Worm (Caenorhabditis elegans): Measurements from ENCODE around the gene srh-190.
A peak's percentile ranks its signal among the peaks of the same experiment; 100 is the strongest.

Gene srh-190

ce11 chrV:3902458-3903157 lies at the start of gene srh-190, which contains the start of gene str-229:
Gene srh-190, plus strand, starts transcription at chrV:3903107.
Gene str-229, minus strand, starts transcription at chrV:3902558.
- no peak for TF ChIP-seq zfp-3 (GFP tag; conservative IDR thresholded peaks at IDR 0.05)
- no peak for TF ChIP-seq ZK337.2 (GFP tag; IDR thresholded peaks at IDR 0.05)
- no peak for TF ChIP-seq ceh-82 (tag; optimal IDR thresholded peaks at IDR 0.05)
- no peak for TF ChIP-seq F26F4.8 (GFP tag; conservative IDR thresholded peaks at IDR 0.05)
- TF ChIP-seq lin-38 (GFP tag; IDR thresholded peaks at IDR 0.05) = no peak
- no peak for TF ChIP-seq rbr-2 (tag; optimal IDR thresholded peaks at IDR 0.05)

- TF ChIP-seq lir-3 (tag; optimal IDR thresholded peaks at IDR 0.05) (no peak), mdl-1 (tag; optimal IDR thresholded peaks at IDR 0.05) (no peak), aha-1 (tag) (no peak), lin-38 (GFP tag; IDR thresholded peaks at IDR 0.05) (no peak)
These were observed 48.1 kb upstream of the srh-190 start, which contains the start of gene nhr-186 for ce11 chrV:3854847-3855246. Gene nhr-186, minus strand, starts transcription at chrV:3854947.

DNA sequence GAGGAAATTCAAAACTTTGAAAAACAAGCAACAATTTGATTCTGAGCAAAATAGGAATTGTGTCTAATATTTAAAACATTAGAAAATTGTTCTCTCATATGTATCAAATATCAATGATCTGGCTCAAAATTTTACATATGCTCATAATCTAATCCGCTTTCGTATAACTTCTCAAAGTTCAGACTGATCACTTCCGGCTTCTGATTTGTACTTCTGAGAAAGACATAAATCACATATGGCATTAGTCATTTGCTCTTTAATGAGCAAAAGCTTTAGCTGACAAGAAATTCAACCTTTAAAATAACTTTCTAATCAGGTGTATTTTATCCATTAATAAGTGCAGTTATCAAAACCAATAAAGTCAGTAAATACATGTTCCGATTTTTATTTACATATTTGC lies 47.0 kb upstream of the srh-190 start:
- TF ChIP-seq tag-97 (GFP tag; IDR thresholded peaks at IDR 0.05) (no peak), nhr-11 (tag; optimal IDR thresholded peaks at IDR 0.05) (peak; percentile 8)

ce11 chrV:3857778-3858177 lies 45.1 kb upstream of the srh-190 start, which contains the start of gene nhr-188:
Gene nhr-188, minus strand, starts transcription at chrV:3857861.
- TF ChIP-seq skn-1 (tag; optimal IDR thresholded peaks at IDR 0.05) (no peak), daf-8 (GFP tag; IDR thresholded peaks at IDR 0.05) (no peak), lim-7 (GFP tag; IDR thresholded peaks at IDR 0.05) (no peak), php-3 (GFP tag; IDR thresholded peaks at IDR 0.05) (no peak), tag-97 (GFP tag; IDR thresholded peaks at IDR 0.05) (no peak), unc-62 (GFP tag; optimal IDR thresholded peaks at IDR 0.05 in 1 of 2) (no peak), unc-62 (tag; optimal IDR thresholded peaks at IDR 0.05) (no peak), mdt-29 (GFP tag; IDR thresholded peaks at IDR 0.05) (no peak), ceh-20 (GFP tag; IDR thresholded peaks at IDR 0.05) (no peak)

- TF ChIP-seq T20F7.1 (GFP tag; optimal IDR thresholded peaks at IDR 0.05) (no peak), F44E2.7 (GFP tag; IDR thresholded peaks at IDR 0.05) (no peak), spr-3 (GFP tag; optimal IDR thresholded peaks at IDR 0.05) (no peak), nhr-102 (tag; optimal IDR thresholded peaks at IDR 0.05) (no peak), nhr-6 (tag; optimal IDR thresholded peaks at IDR 0.05) (no peak), ztf-7 (tag; optimal IDR thresholded peaks at IDR 0.05) (no peak), hlh-11 (tag; optimal IDR thresholded peaks at IDR 0.05) (no peak), nhr-48 (tag; optimal IDR thresholded peaks at IDR 0.05) (no peak), lin-13 (GFP tag; optimal IDR thresholded peaks at IDR 0.05) (no peak), lin-38 (GFP tag; IDR thresholded peaks at IDR 0.05) (no peak), mxl-2 (GFP tag; conservative IDR thresholded peaks at IDR 0.05) (no peak), gei-8 (GFP tag; optimal IDR thresholded peaks at IDR 0.05) (no peak), unc-39 (tag; optimal IDR thresholded peaks at IDR 0.05) (no peak), spr-1 (tag; optimal IDR thresholded peaks at IDR 0.05) (no peak), lin-29 (GFP tag; IDR thresholded peaks at IDR 0.05) (no peak), fkh-10 (GFP tag; optimal IDR thresholded peaks at IDR 0.05) (no peak)
These were observed 42.8 kb upstream of the srh-190 start, which contains the start of gene nhr-189 for ce11 chrV:3860123-3860522. Gene nhr-189, minus strand, starts transcription at chrV:3860243.

All from whole organism, L4 larva.